Worm (Caenorhabditis elegans) whole organism, L4 larva: ENCODE results near the gene eppl-1.

ENCODE experiments used
- R02D3.7 ChIP-seq: fragments of 150-350 bp; sonication (generic microtip); optimal IDR thresholded peaks from 3 replicates; lab custom pipeline; 2014; ENCODE audit warnings: missing biosample characterization, missing genetic modification characterization
- ceh-28 ChIP-seq: fragments of 150-350 bp; optimal IDR thresholded peaks from 2 replicates; lab custom pipeline; 2014; ENCODE audit warnings: missing biosample characterization, missing genetic modification reagents, missing genetic modification characterization
- lin-29 ChIP-seq: fragments of 200-800 bp; sonication (Bioruptor generic); IDR thresholded peaks from 2 replicates; pipeline ENCODE4 v1.3.6; 2022; ENCODE audit warnings: missing genetic modification reagents, missing genetic modification characterization, missing compliant biosample characterization
- mep-1 ChIP-seq: fragments of 150-350 bp; sonication (generic microtip); optimal IDR thresholded peaks from 3 replicates; lab custom pipeline; 2014; ENCODE audit warnings: missing biosample characterization, missing genetic modification characterization
- mxl-3 ChIP-seq: fragments of 200-800 bp; sonication (Bioruptor generic); optimal IDR thresholded peaks from 2 replicates; lab custom pipeline; 2018; ENCODE audit warnings: mild to moderate bottlenecking, missing genetic modification characterization, missing compliant biosample characterization
- nhr-237 ChIP-seq: sonication (generic microtip); optimal IDR thresholded peaks from 2 replicates; lab custom pipeline; 2017; ENCODE audit warnings: missing biosample characterization, missing genetic modification characterization

DNA sequence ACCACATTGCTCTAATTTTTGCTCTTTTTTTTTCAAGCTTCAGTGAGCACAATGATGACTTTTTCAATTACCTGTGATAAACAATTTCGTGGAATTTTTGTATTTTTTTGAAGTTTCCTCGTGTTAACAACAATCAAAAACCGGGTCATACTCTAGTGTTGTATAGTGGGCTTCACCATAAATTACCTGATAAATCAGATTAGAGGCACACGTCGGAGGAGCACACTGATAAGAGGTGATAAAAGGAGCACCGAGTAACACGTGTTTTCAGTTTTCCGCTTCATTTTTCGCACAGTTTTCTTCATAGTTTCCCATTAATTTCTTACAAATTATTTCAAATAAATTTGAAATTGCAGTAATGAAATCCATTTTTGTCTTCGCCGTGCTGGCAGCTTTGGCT, 29.7 kb upstream of the eppl-1 start, which contains the start of gene spp-8:
- TF ChIP-seq lin-29: no peak
- peak; percentile 74 for TF ChIP-seq mxl-3 (GFP tag; lab: Kevin White, UChicago)
- TF ChIP-seq ceh-28 (tag; lab: Kevin White, UChicago): no peak
- TF ChIP-seq mep-1 (tag; lab: Kevin White, UChicago): no peak
- TF ChIP-seq nhr-237 (tag; lab: Kevin White, UChicago): no peak
- no peak for TF ChIP-seq R02D3.7 (tag; lab: Kevin White, UChicago)
